Worm (Caenorhabditis elegans) whole organism, late embryonic: ENCODE results near the gene pho-12.

Experiments used
- ceh-19 ChIP-seq: fragments of 200-800 bp; sonication (Bioruptor generic); optimal IDR thresholded peaks from 2 replicates; lab custom pipeline; 2018; ENCODE audit warnings: mild to moderate bottlenecking, missing genetic modification characterization, missing compliant biosample characterization
- ceh-34 ChIP-seq: sonication (generic microtip); optimal IDR thresholded peaks from 2 replicates; lab custom pipeline; 2016; ENCODE audit warnings: mild to moderate bottlenecking, missing genetic modification characterization, missing compliant biosample characterization
- pag-3 ChIP-seq: sonication (generic microtip); optimal IDR thresholded peaks from 2 replicates; lab custom pipeline; 2016; ENCODE audit warnings: missing compliant biosample characterization, missing genetic modification characterization, borderline replicate concordance
- pat-9 ChIP-seq: fragments of 200-800 bp; sonication (Bioruptor generic); optimal IDR thresholded peaks from 2 replicates; lab custom pipeline; 2018; ENCODE audit warnings: mild to moderate bottlenecking, missing genetic modification characterization, moderate library complexity, missing compliant biosample characterization
- ref-2 ChIP-seq: sonication (generic microtip); optimal IDR thresholded peaks from 2 replicates; lab custom pipeline; 2016; ENCODE audit warnings: missing genetic modification characterization, missing compliant biosample characterization

DNA sequence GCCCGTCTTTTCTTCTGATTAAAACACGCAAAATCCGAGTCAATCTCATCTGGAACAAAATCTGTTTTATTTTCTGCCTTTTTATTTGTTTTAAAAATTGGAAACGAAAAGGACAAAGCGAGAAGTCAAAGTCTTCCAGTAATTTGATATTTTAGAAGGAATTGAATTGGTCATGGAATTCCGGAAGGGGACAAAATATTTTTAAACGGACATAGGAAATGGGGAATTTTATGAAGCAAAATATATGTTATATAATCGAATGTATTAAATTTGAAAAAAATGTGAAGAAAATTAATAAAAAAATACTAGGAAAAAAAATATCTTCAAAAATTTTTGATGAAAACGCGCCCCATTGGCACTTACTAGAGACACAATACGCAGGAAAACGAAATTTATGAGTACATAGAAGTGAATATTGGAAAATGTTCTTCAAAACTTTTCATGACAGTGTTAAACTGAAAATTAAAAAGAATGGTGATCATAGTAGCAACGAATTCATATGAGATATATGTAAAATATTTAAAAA is 19.9 kb downstream of the pho-12 start, which contains the start of gene F33G12.7:
- no peak for TF ChIP-seq ceh-19 (GFP tag; lab: Kevin White, UChicago)
- no peak for TF ChIP-seq ref-2 (tag; lab: Kevin White, UChicago)
- TF ChIP-seq pag-3 (tag; lab: Kevin White, UChicago) = no peak
- no peak for TF ChIP-seq pat-9 (tag; lab: Kevin White, UChicago)
- no peak for TF ChIP-seq ceh-34
